Fruit fly (Drosophila melanogaster) whole organism, wandering third instar larva: Measurements from ENCODE around the gene CREG.
A peak's percentile ranks its signal among the peaks of the same experiment; 100 is the strongest.

Experiments used
- Abd-B ChIP-seq: fragments of >200 bp; optimal IDR thresholded peaks from 2 replicates; lab custom pipeline; 2017; ENCODE audit warnings: missing biosample characterization, missing genetic modification characterization
- CG32264 ChIP-seq: fragments of 200-800 bp; sonication (Bioruptor generic); optimal IDR thresholded peaks from 2 replicates; lab custom pipeline; 2016; ENCODE audit warnings: missing biosample characterization, missing genetic modification characterization
- CG9705 ChIP-seq: fragments of 200-800 bp; sonication (Bioruptor generic); optimal IDR thresholded peaks from 2 replicates; lab custom pipeline; 2018; ENCODE audit warnings: missing biosample characterization, mild to moderate bottlenecking, missing genetic modification characterization
- CrebA ChIP-seq: fragments of 200-800 bp; sonication (Bioruptor generic); optimal IDR thresholded peaks from 2 replicates; lab custom pipeline; 2016; ENCODE audit warnings: missing biosample characterization, mild to moderate bottlenecking, missing genetic modification characterization, borderline replicate concordance
- Dfd ChIP-seq: fragments of >200 bp; optimal IDR thresholded peaks from 2 replicates; lab custom pipeline; 2017; ENCODE audit warnings: missing biosample characterization, missing genetic modification characterization
- Dif ChIP-seq: fragments of 200-275, 200-300 bp; sonication (Bioruptor generic); optimal IDR thresholded peaks from 2 replicates; lab custom pipeline; 2018; ENCODE audit warnings: missing biosample characterization, missing genetic modification characterization; ENCODE audit not compliant: partially characterized antibody
- GATAd ChIP-seq: sonication (Bioruptor generic); optimal IDR thresholded peaks from 2 replicates; lab custom pipeline; 2016; ENCODE audit warnings: missing biosample characterization, missing genetic modification characterization
- HLH106 ChIP-seq: fragments of 200-800 bp; optimal IDR thresholded peaks from 3 replicates; lab custom pipeline; 2019; ENCODE audit warnings: missing biosample characterization, mild to moderate bottlenecking, missing genetic modification characterization, moderate library complexity
- Hnf4 ChIP-seq: fragments of 200-800 bp; sonication (Bioruptor generic); optimal IDR thresholded peaks from 2 replicates; lab custom pipeline; 2016; ENCODE audit warnings: missing biosample characterization, mild to moderate bottlenecking, missing genetic modification characterization
- Hr78 ChIP-seq: fragments of >200 bp; optimal IDR thresholded peaks from 2 replicates; lab custom pipeline; 2017; ENCODE audit warnings: missing biosample characterization, missing genetic modification characterization
- Hr83 ChIP-seq: fragments of 200-300 bp; sonication (Bioruptor generic); optimal IDR thresholded peaks from 2 replicates; lab custom pipeline; 2016; ENCODE audit warnings: missing biosample characterization, mild to moderate bottlenecking, missing genetic modification characterization, moderate library complexity; ENCODE audit not compliant: poor library complexity, severe bottlenecking
- Jra ChIP-seq: sonication (Bioruptor generic); optimal IDR thresholded peaks from 2 replicates; lab custom pipeline; 2016; ENCODE audit warnings: missing biosample characterization, missing genetic modification characterization
- Mio ChIP-seq: sonication (Bioruptor generic); optimal IDR thresholded peaks from 2 replicates; lab custom pipeline; 2016; ENCODE audit warnings: missing biosample characterization, missing genetic modification characterization
- Myc ChIP-seq: fragments of >200 bp; optimal IDR thresholded peaks from 2 replicates; lab custom pipeline; 2017
- N ChIP-seq: fragments of >200 bp; optimal IDR thresholded peaks from 2 replicates; lab custom pipeline; 2018; ENCODE audit warnings: missing biosample characterization, missing external identifiers, missing genetic modification characterization
- OdsH ChIP-seq: fragments of 200-800 bp; sonication (Bioruptor generic); optimal IDR thresholded peaks from 2 replicates; lab custom pipeline; 2016; ENCODE audit warnings: missing biosample characterization, mild to moderate bottlenecking, missing genetic modification characterization
- Rel ChIP-seq, 2 experiments: fragments of 200-800 bp; sonication (Bioruptor generic) in 1 of 2; optimal IDR thresholded peaks; 2 replicates in 1 of 2; 3 replicates in 1 of 2; lab custom pipeline; 2016 to 2019; ENCODE audit warnings: mild to moderate bottlenecking in 2 of 2, missing biosample characterization in 2 of 2, missing genetic modification characterization in 2 of 2, moderate library complexity in 1 of 2
- Sp1 ChIP-seq: fragments of 200-800 bp; sonication (Bioruptor generic); optimal IDR thresholded peaks from 3 replicates; lab custom pipeline; 2019; ENCODE audit warnings: missing biosample characterization, mild to moderate bottlenecking, missing genetic modification characterization, moderate library complexity
- Vsx2 ChIP-seq: fragments of 200-300, 225-300 bp; sonication (Bioruptor generic); optimal IDR thresholded peaks from 2 replicates; lab custom pipeline; 2018; ENCODE audit warnings: missing biosample characterization, missing genetic modification characterization; ENCODE audit not compliant: partially characterized antibody
- br ChIP-seq: fragments of 200-800 bp; sonication (Bioruptor generic); optimal IDR thresholded peaks from 2 replicates; lab custom pipeline; 2016; ENCODE audit warnings: missing biosample characterization, missing genetic modification characterization
- brk ChIP-seq: fragments of 200-800 bp; sonication (Bioruptor generic); optimal IDR thresholded peaks from 2 replicates; lab custom pipeline; 2016; ENCODE audit warnings: missing biosample characterization, mild to moderate bottlenecking, missing genetic modification characterization
- dl ChIP-seq, 2 experiments: fragments of 175-275, 200-275 bp in 1 of 2; fragments of 200-275 bp in 1 of 2; sonication (Bioruptor generic); optimal IDR thresholded peaks; lab custom pipeline; 2018; ENCODE audit warnings: mild to moderate bottlenecking in 2 of 2, missing biosample characterization in 2 of 2, missing genetic modification characterization in 2 of 2, moderate library complexity in 2 of 2; ENCODE audit not compliant: partially characterized antibody in 2 of 2, insufficient read depth in 1 of 2
- dmrt93B ChIP-seq: fragments of 200-800 bp; sonication (Bioruptor generic); optimal IDR thresholded peaks from 2 replicates; lab custom pipeline; 2018; ENCODE audit warnings: missing biosample characterization, mild to moderate bottlenecking, missing genetic modification characterization
- dsf ChIP-seq: sonication (Bioruptor generic); optimal IDR thresholded peaks from 2 replicates; lab custom pipeline; 2016; ENCODE audit warnings: missing biosample characterization, missing genetic modification characterization, borderline replicate concordance
- ey ChIP-seq: fragments of 200-800 bp; sonication (Bioruptor generic); optimal IDR thresholded peaks from 2 replicates; lab custom pipeline; 2016; ENCODE audit warnings: missing biosample characterization, missing genetic modification characterization
- foxo ChIP-seq, 2 experiments: fragments of 200-800 bp; sonication (Bioruptor generic); optimal IDR thresholded peaks; 2 replicates in 1 of 2; 3 replicates in 1 of 2; lab custom pipeline; 2016 to 2017; ENCODE audit warnings: missing biosample characterization in 2 of 2, missing genetic modification characterization in 2 of 2
- fru ChIP-seq: fragments of 200-800 bp; sonication (Bioruptor generic); optimal IDR thresholded peaks from 3 replicates; lab custom pipeline; 2016; ENCODE audit warnings: missing biosample characterization, mild to moderate bottlenecking, missing genetic modification characterization
- h ChIP-seq: fragments of 200-800 bp; sonication (Bioruptor generic); optimal IDR thresholded peaks from 3 replicates; lab custom pipeline; 2016; ENCODE audit warnings: missing biosample characterization, mild to moderate bottlenecking, missing genetic modification characterization
- jim ChIP-seq: fragments of 175-275, 200-325 bp; sonication (Bioruptor generic); optimal IDR thresholded peaks from 2 replicates; lab custom pipeline; 2016; ENCODE audit warnings: missing biosample characterization, mild to moderate bottlenecking, missing genetic modification characterization
- lola ChIP-seq: fragments of >200 bp; optimal IDR thresholded peaks from 2 replicates; lab custom pipeline; 2017; ENCODE audit warnings: missing biosample characterization, missing genetic modification characterization
- pan ChIP-seq: fragments of >200 bp; optimal IDR thresholded peaks from 2 replicates; lab custom pipeline; 2017
- psq ChIP-seq: fragments of 200-800 bp; sonication (Bioruptor generic); optimal IDR thresholded peaks from 3 replicates; lab custom pipeline; 2017; ENCODE audit warnings: missing biosample characterization, mild to moderate bottlenecking, missing genetic modification characterization, moderate library complexity
- rgr ChIP-seq: fragments of 200-800 bp; sonication (Bioruptor generic); optimal IDR thresholded peaks from 3 replicates; lab custom pipeline; 2016; ENCODE audit warnings: missing biosample characterization, mild to moderate bottlenecking, missing genetic modification characterization
- sage ChIP-seq: fragments of 200-800 bp; sonication (Bioruptor generic); optimal IDR thresholded peaks from 2 replicates; lab custom pipeline; 2016; ENCODE audit warnings: missing biosample characterization, mild to moderate bottlenecking, missing genetic modification characterization
- sv ChIP-seq: fragments of 200-800 bp; sonication (Bioruptor generic); optimal IDR thresholded peaks from 3 replicates; lab custom pipeline; 2016; ENCODE audit warnings: missing biosample characterization, missing genetic modification characterization
- tai ChIP-seq: sonication (Bioruptor generic); optimal IDR thresholded peaks from 2 replicates; lab custom pipeline; 2016; ENCODE audit warnings: missing biosample characterization, missing genetic modification characterization
- usp ChIP-seq: fragments of >200 bp; optimal IDR thresholded peaks from 2 replicates; lab custom pipeline; 2017; ENCODE audit warnings: missing biosample characterization, missing genetic modification characterization
- woc ChIP-seq: sonication (Bioruptor generic); optimal IDR thresholded peaks from 2 replicates; lab custom pipeline; 2016; ENCODE audit warnings: missing biosample characterization, mild to moderate bottlenecking, missing genetic modification characterization

Gene CREG

DNA sequence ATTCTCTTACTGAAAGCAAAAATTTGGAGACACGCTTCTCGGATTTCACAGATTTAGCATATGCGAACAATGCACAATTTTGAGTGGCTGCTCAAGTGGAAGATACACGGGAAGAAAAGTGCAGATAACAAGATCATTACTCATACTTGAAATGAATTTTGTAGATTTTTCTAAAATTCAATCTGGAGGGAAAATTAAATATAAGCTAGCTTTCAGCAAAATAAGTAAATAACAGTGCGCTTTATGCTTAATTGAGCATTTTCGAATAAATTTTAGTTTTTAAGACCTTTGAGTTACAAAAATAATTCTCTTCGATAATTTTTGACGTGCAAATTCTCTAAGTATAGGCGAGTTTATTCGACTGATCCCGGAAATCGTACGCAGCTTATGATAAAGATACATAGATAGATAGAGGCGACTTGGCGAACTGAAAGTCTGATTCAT lies 6.3 kb upstream of the CREG start:
- TF ChIP-seq Abd-B (GFP tag; lab: Kevin White, UChicago) (no peak), pan (lab: Kevin White, UChicago) (no peak), HLH106 (tag; lab: Kevin White, UChicago) (peak; percentile 71), CG9705 (GFP tag; lab: Kevin White, UChicago) (peak; percentile 43), ey (GFP tag; lab: Kevin White, UChicago) (peak; percentile 46), dmrt93B (GFP tag; lab: Kevin White, UChicago) (peak; percentile 29), N (GFP tag; lab: Kevin White, UChicago) (no peak), fru (GFP tag; lab: Kevin White, UChicago) (peak; percentile 63), Hr78 (GFP tag; lab: Kevin White, UChicago) (no peak), Hnf4 (peak; percentile 29), Sp1 (GFP tag; lab: Kevin White, UChicago) (peak; percentile 58), rgr (GFP tag; lab: Kevin White, UChicago) (peak; percentile 42), br (GFP tag; lab: Kevin White, UChicago) (peak; percentile 54), woc (GFP tag; lab: Kevin White, UChicago) (peak; percentile 32), foxo (GFP tag; optimal IDR thresholded peaks at IDR 0.05; lab: Kevin White, UChicago) (peak in 1 of 2 experiments; percentile 73), h (peak; percentile 76), CG32264 (GFP tag; lab: Kevin White, UChicago) (peak; percentile 43), Dif (no peak), brk (no peak), sage (no peak), OdsH (GFP tag; lab: Kevin White, UChicago) (peak; percentile 56)

DNA sequence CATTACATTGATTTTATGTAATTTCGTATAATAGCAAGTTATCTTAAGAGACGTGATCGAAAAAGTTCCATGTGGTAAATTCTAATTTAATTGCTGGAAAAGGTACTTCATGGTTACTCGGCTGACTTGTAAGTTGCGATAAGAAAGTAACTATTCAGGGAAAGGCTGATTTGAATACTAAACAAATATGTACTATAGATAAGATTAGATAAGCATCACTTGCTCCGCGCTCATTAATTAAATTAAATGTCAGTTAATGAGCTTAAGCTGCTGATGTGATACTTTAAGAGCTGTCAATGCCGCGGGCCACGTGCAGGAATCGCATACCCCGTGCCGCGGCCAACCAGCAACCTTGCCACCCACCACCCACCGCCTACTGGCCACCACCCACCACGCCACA lies 5.7 kb upstream of the CREG start:
- TF ChIP-seq lola (GFP tag; lab: Kevin White, UChicago): no peak
- TF ChIP-seq ey (GFP tag; lab: Kevin White, UChicago): no peak
- TF ChIP-seq dsf (GFP tag; lab: Kevin White, UChicago): no peak
- TF ChIP-seq OdsH (GFP tag; lab: Kevin White, UChicago): no peak
- TF ChIP-seq CrebA (GFP tag; lab: Kevin White, UChicago): no peak
- no peak for TF ChIP-seq Hr83

DNA sequence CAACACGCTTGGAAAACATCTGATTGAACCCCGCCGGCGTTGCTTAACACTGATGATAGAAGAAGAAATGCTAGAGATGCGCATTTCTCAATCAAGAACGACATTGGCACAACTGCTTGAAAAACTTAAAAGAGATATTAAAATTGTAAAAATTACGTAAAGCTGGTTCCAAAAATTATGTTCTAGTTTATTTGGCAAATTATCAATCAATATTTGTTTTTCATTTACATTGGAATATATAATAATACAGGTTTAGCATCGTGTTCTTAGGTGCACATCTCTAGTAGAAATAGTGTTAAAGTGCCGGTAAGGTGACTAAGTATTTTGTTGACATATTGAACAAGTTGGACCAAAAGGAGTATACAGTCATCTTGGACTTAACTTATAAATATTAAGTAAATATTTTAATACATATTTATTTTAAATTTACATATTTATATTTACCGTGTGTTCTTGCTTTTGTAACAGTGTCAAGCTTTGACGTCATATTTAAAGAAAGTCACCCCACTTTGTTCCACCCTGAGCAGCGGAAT lies 3.1 kb downstream of the CREG start, which contains the start of the genes Brf and sds22:
Gene Brf (minus strand): TSS at position 25 of the 533 bp plus-strand sequence.
Gene sds22 (plus strand): TSS at position 282 of the 533 bp plus-strand sequence.
- TF ChIP-seq jim (GFP tag; lab: Kevin White, UChicago) (peak; percentile 8), N (GFP tag; lab: Kevin White, UChicago) (no peak), Abd-B (GFP tag; lab: Kevin White, UChicago) (no peak), CrebA (GFP tag; lab: Kevin White, UChicago) (no peak), Rel (GFP tag; optimal IDR thresholded peaks at IDR 0.05; lab: Kevin White, UChicago) (peak; percentile 18), Rel (tag; optimal IDR thresholded peaks at IDR 0.05; lab: Kevin White, UChicago) (peak; percentile 79), Dfd (GFP tag; lab: Kevin White, UChicago) (peak; percentile 79), usp (GFP tag; lab: Kevin White, UChicago) (no peak), ey (GFP tag; lab: Kevin White, UChicago) (peak; percentile 96), Dif (no peak), Jra (GFP tag; lab: Kevin White, UChicago) (peak; percentile 94), dmrt93B (GFP tag; lab: Kevin White, UChicago) (peak; percentile 93), OdsH (GFP tag; lab: Kevin White, UChicago) (peak; percentile 95), fru (GFP tag; lab: Kevin White, UChicago) (peak; percentile 95), dl (GFP tag; optimal IDR thresholded peaks at IDR 0.05; lab: Kevin White, UChicago; ENCODE audit: insufficient read depth in 1 of 2, partially characterized antibody in 2 of 2) (no peak), tai (GFP tag; lab: Kevin White, UChicago) (peak; percentile 97), CG32264 (GFP tag; lab: Kevin White, UChicago) (peak; percentile 92), Mio (peak; percentile 76), Hnf4 (peak; percentile 97), CG9705 (GFP tag; lab: Kevin White, UChicago) (peak; percentile 95), h (peak; percentile 97), GATAd (peak; percentile 93), rgr (GFP tag; lab: Kevin White, UChicago) (peak; percentile 97), Hr78 (GFP tag; lab: Kevin White, UChicago) (no peak), Sp1 (GFP tag; lab: Kevin White, UChicago) (peak; percentile 95), br (GFP tag; lab: Kevin White, UChicago) (peak; percentile 95), lola (GFP tag; lab: Kevin White, UChicago) (no peak), Hr83 (peak; percentile 60), foxo (GFP tag; optimal IDR thresholded peaks at IDR 0.05; lab: Kevin White, UChicago) (peak; percentile 45 to 97), Myc (peak; percentile 47), sv (GFP tag; lab: Kevin White, UChicago) (peak; percentile 97), Vsx2 (GFP tag; lab: Kevin White, UChicago) (no peak), woc (GFP tag; lab: Kevin White, UChicago) (peak; percentile 98), dsf (GFP tag; lab: Kevin White, UChicago) (peak; percentile 91), HLH106 (tag; lab: Kevin White, UChicago) (peak; percentile 97), sage (peak; percentile 89), brk (peak; percentile 97), pan (lab: Kevin White, UChicago) (no peak), psq (GFP tag; lab: Kevin White, UChicago) (peak; percentile 94)
